Fruit fly (Drosophila melanogaster) whole organism, prepupa: ENCODE results near the gene eIF3a.

Experiments
- Blimp-1 ChIP-seq: fragments of 200-800 bp; sonication (Bioruptor generic); optimal IDR thresholded peaks from 3 replicates; lab custom pipeline; 2017; ENCODE audit warnings: missing biosample characterization, missing genetic modification characterization, mild to moderate bottlenecking, moderate library complexity, missing genetic modification reagents
- CG10631 ChIP-seq: fragments of 200-800 bp; sonication (Bioruptor generic); optimal IDR thresholded peaks from 2 replicates; lab custom pipeline; 2016; ENCODE audit warnings: missing biosample characterization, missing genetic modification characterization
- CG10669 ChIP-seq: fragments of 200-800 bp; sonication (Bioruptor generic); optimal IDR thresholded peaks from 3 replicates; lab custom pipeline; 2018; ENCODE audit warnings: missing biosample characterization, mild to moderate bottlenecking, missing genetic modification characterization, moderate library complexity
- CG11294 ChIP-seq: fragments of 200-800 bp; sonication (Bioruptor generic); IDR thresholded peaks from 2 replicates; pipeline ENCODE4 v1.3.6; 2022; ENCODE audit warnings: missing biosample characterization, missing genetic modification characterization
- CG11762 ChIP-seq: fragments of 200-800 bp; sonication (Bioruptor generic); optimal IDR thresholded peaks from 3 replicates; lab custom pipeline; 2016; ENCODE audit warnings: missing biosample characterization, missing genetic modification characterization; ENCODE audit not compliant: insufficient read depth
- CG11902 ChIP-seq: fragments of 200-800 bp; sonication (Bioruptor generic); optimal IDR thresholded peaks from 3 replicates; lab custom pipeline; 2016; ENCODE audit warnings: missing biosample characterization, missing genetic modification characterization
- CG15336 ChIP-seq: fragments of 200-800 bp; sonication (Bioruptor generic); IDR thresholded peaks from 2 replicates; pipeline ENCODE4 v1.3.6; 2022; ENCODE audit warnings: missing biosample characterization, missing genetic modification characterization
- CG1621 ChIP-seq: fragments of 200-800 bp; sonication (Bioruptor generic); optimal IDR thresholded peaks from 3 replicates; lab custom pipeline; 2018; ENCODE audit warnings: missing biosample characterization, mild to moderate bottlenecking, missing genetic modification characterization
- CG32006 ChIP-seq: fragments of 200-800 bp; sonication (Bioruptor generic); optimal IDR thresholded peaks from 3 replicates; lab custom pipeline; 2017; ENCODE audit warnings: missing biosample characterization, mild to moderate bottlenecking, missing genetic modification characterization
- CG34406 ChIP-seq: fragments of 200-800 bp; sonication (Bioruptor generic); optimal IDR thresholded peaks from 3 replicates; lab custom pipeline; 2016; ENCODE audit warnings: missing biosample characterization, missing genetic modification characterization
- CG3919 ChIP-seq: fragments of 200-800 bp; sonication (Bioruptor generic); optimal IDR thresholded peaks from 3 replicates; lab custom pipeline; 2016; ENCODE audit warnings: missing biosample characterization, missing genetic modification characterization
- CG4318 ChIP-seq: fragments of 200-800 bp; sonication (Bioruptor generic); optimal IDR thresholded peaks from 3 replicates; lab custom pipeline; 2017; ENCODE audit warnings: missing biosample characterization, mild to moderate bottlenecking, missing genetic modification characterization
- CG6163 ChIP-seq: fragments of 200-800 bp; sonication (Bioruptor generic); IDR thresholded peaks from 3 replicates; pipeline ENCODE4 v1.3.6; 2022; ENCODE audit warnings: missing biosample characterization, missing genetic modification characterization
- CG6792 ChIP-seq: fragments of 200-800 bp; sonication (Bioruptor generic); optimal IDR thresholded peaks from 3 replicates; lab custom pipeline; 2016; ENCODE audit warnings: missing biosample characterization, missing genetic modification characterization
- CG8119 ChIP-seq: fragments of 200-800 bp; sonication (Bioruptor generic); IDR thresholded peaks from 3 replicates; pipeline ENCODE4 v1.3.6; 2022; ENCODE audit warnings: missing biosample characterization, missing genetic modification characterization
- CG8319 ChIP-seq: fragments of 200-800 bp; sonication (Bioruptor generic); optimal IDR thresholded peaks from 3 replicates; lab custom pipeline; 2016; ENCODE audit warnings: missing biosample characterization, missing genetic modification characterization
- CG8632 ChIP-seq: fragments of 200-800 bp; sonication (Bioruptor generic); optimal IDR thresholded peaks from 3 replicates; lab custom pipeline; 2016; ENCODE audit warnings: missing biosample characterization, missing genetic modification characterization
- CG9139 ChIP-seq: fragments of 200-800 bp; sonication (Bioruptor generic); optimal IDR thresholded peaks from 3 replicates; lab custom pipeline; 2017; ENCODE audit warnings: missing biosample characterization, mild to moderate bottlenecking, missing genetic modification characterization
- Eip78C ChIP-seq: fragments of 200-800 bp; sonication (Bioruptor generic); peaks from one replicate; lab custom pipeline; 2016; ENCODE audit warnings: missing biosample characterization, missing genetic modification characterization
- Eip93F ChIP-seq: fragments of 200-800 bp; sonication (Bioruptor generic); optimal IDR thresholded peaks from 2 replicates; lab custom pipeline; 2016; ENCODE audit warnings: missing biosample characterization, mild to moderate bottlenecking, missing genetic modification characterization
- Ets96B ChIP-seq: fragments of 200-800 bp; optimal IDR thresholded peaks from 2 replicates; lab custom pipeline; 2019; ENCODE audit warnings: missing biosample characterization, mild to moderate bottlenecking, missing genetic modification characterization, moderate library complexity
- Gug ChIP-seq: fragments of 200-800 bp; sonication (Bioruptor generic); IDR thresholded peaks from 2 replicates; pipeline ENCODE4 v1.3.6; 2022; ENCODE audit warnings: missing biosample characterization, missing genetic modification characterization
- Hr39 ChIP-seq: fragments of 200-800 bp; sonication (Bioruptor generic); optimal IDR thresholded peaks from 2 replicates; lab custom pipeline; 2016; ENCODE audit warnings: missing biosample characterization, missing genetic modification characterization
- Hr4 ChIP-seq: fragments of 200-800 bp; sonication (Bioruptor generic); optimal IDR thresholded peaks from 3 replicates; lab custom pipeline; 2016; ENCODE audit warnings: missing biosample characterization, missing genetic modification characterization
- Lpt ChIP-seq: fragments of 200-800 bp; sonication (Bioruptor generic); optimal IDR thresholded peaks from 3 replicates; lab custom pipeline; 2016; ENCODE audit warnings: missing biosample characterization, missing genetic modification characterization
- Met ChIP-seq: fragments of 200-800 bp; sonication (Bioruptor generic); optimal IDR thresholded peaks from 3 replicates; lab custom pipeline; 2016; ENCODE audit warnings: missing biosample characterization, missing genetic modification characterization
- Smox ChIP-seq: fragments of 200-800 bp; sonication (Bioruptor generic); optimal IDR thresholded peaks from 3 replicates; lab custom pipeline; 2016; ENCODE audit warnings: missing biosample characterization, missing genetic modification characterization
- Sox102F ChIP-seq: fragments of 200-800 bp; sonication (Bioruptor generic); optimal IDR thresholded peaks from 2 replicates; lab custom pipeline; 2016; ENCODE audit warnings: missing biosample characterization, mild to moderate bottlenecking, missing genetic modification characterization
- Sox14 ChIP-seq: fragments of 200-800 bp; sonication (Bioruptor generic); optimal IDR thresholded peaks from 3 replicates; lab custom pipeline; 2016; ENCODE audit warnings: missing biosample characterization, missing genetic modification characterization
- achi ChIP-seq: fragments of 200-800 bp; sonication (Bioruptor generic); optimal IDR thresholded peaks from 3 replicates; lab custom pipeline; 2016; ENCODE audit warnings: missing biosample characterization, missing genetic modification characterization
- acj6 ChIP-seq: fragments of 200-800 bp; sonication (Bioruptor generic); optimal IDR thresholded peaks from 3 replicates; lab custom pipeline; 2016; ENCODE audit warnings: missing biosample characterization, missing genetic modification characterization
- cyc ChIP-seq: fragments of 200-800 bp; sonication (Bioruptor generic); optimal IDR thresholded peaks from 3 replicates; lab custom pipeline; 2016; ENCODE audit warnings: missing biosample characterization, missing genetic modification characterization
- dsx ChIP-seq: fragments of 200-800 bp; optimal IDR thresholded peaks from 3 replicates; lab custom pipeline; 2019; ENCODE audit warnings: missing biosample characterization, mild to moderate bottlenecking, missing genetic modification characterization, moderate library complexity; ENCODE audit not compliant: poor library complexity, severe bottlenecking
- pdm3 ChIP-seq: fragments of 200-800 bp; sonication (Bioruptor generic); optimal IDR thresholded peaks from 3 replicates; lab custom pipeline; 2016; ENCODE audit warnings: missing biosample characterization, missing genetic modification characterization
- spab ChIP-seq: fragments of 200-800 bp; sonication (Bioruptor generic); optimal IDR thresholded peaks from 2 replicates; lab custom pipeline; 2017; ENCODE audit warnings: missing biosample characterization, mild to moderate bottlenecking, missing genetic modification characterization, missing genetic modification reagents
- svp ChIP-seq: fragments of 200-800 bp; sonication (Bioruptor generic); peaks from one replicate; lab custom pipeline; 2016; ENCODE audit warnings: missing biosample characterization, missing genetic modification characterization
- topi ChIP-seq: fragments of 200-800 bp; sonication (Bioruptor generic); optimal IDR thresholded peaks from 3 replicates; lab custom pipeline; 2016; ENCODE audit warnings: missing biosample characterization, missing genetic modification characterization
- vri ChIP-seq: fragments of 200-800 bp; sonication (Bioruptor generic); optimal IDR thresholded peaks from 3 replicates; lab custom pipeline; 2016; ENCODE audit warnings: missing biosample characterization, mild to moderate bottlenecking, missing genetic modification characterization

eIF3a gene

dm6 chr3R:4478220-4479037 lies 44.7 kb upstream of the eIF3a start (continued):
- peak; percentile 82 for TF ChIP-seq CG8119 (GFP tag; lab: Robert Waterston, UW)
- peak; percentile 92 for TF ChIP-seq CG3919
- peak; percentile 68 for TF ChIP-seq Lpt (GFP tag; lab: Kevin White, UChicago)
- TF ChIP-seq CG34406 (GFP tag; lab: Kevin White, UChicago), result peak; percentile 85
- peak; percentile 87 for TF ChIP-seq Sox14 (GFP tag; lab: Kevin White, UChicago)
- peak; percentile 67 for TF ChIP-seq CG1621 (tag; lab: Kevin White, UChicago)
- peak; percentile 96 for TF ChIP-seq Eip78C (GFP tag; lab: Kevin White, UChicago)
- TF ChIP-seq svp (GFP tag; lab: Kevin White, UChicago), result peak; percentile 95
- TF ChIP-seq Ets96B (tag; lab: Kevin White, UChicago), result peak; percentile 73
- peak; percentile 90 for TF ChIP-seq topi
- TF ChIP-seq CG8319 (GFP tag; lab: Kevin White, UChicago), result peak; percentile 81
- TF ChIP-seq CG9139 (GFP tag; lab: Kevin White, UChicago), result peak; percentile 38
- TF ChIP-seq pdm3 (GFP tag; lab: Kevin White, UChicago), result peak; percentile 87
- peak; percentile 92 for TF ChIP-seq CG6163 (GFP tag; lab: Robert Waterston, UW)
- peak; percentile 91 for TF ChIP-seq Hr39 (GFP tag; lab: Kevin White, UChicago)
- TF ChIP-seq Gug (GFP tag; lab: Robert Waterston, UW), result peak; percentile 64
- TF ChIP-seq CG11902, result peak; percentile 76
- TF ChIP-seq CG11762 (GFP tag; lab: Kevin White, UChicago), result peak; percentile 73
- TF ChIP-seq Sox102F (GFP tag; lab: Kevin White, UChicago), result peak; percentile 94
- peak; percentile 89 for TF ChIP-seq achi (GFP tag; lab: Kevin White, UChicago)
- peak; percentile 78 for TF ChIP-seq CG15336 (GFP tag; lab: Robert Waterston, UW)
- peak; percentile 42 for TF ChIP-seq CG4318
- peak; percentile 43 for TF ChIP-seq dsx (GFP tag; lab: Kevin White, UChicago)
- TF ChIP-seq CG8632 (GFP tag; lab: Kevin White, UChicago), result peak; percentile 81
- peak; percentile 71 for TF ChIP-seq Eip93F (GFP tag; lab: Kevin White, UChicago)
- TF ChIP-seq Hr4, result peak; percentile 82
- peak; percentile 86 for TF ChIP-seq vri (GFP tag; lab: Kevin White, UChicago)
- peak; percentile 89 for TF ChIP-seq acj6 (GFP tag; lab: Kevin White, UChicago)
- peak; percentile 84 for TF ChIP-seq CG10669
- TF ChIP-seq CG6792, result peak; percentile 87
- peak; percentile 91 for TF ChIP-seq Smox
- peak; percentile 81 for TF ChIP-seq CG10631 (GFP tag; lab: Kevin White, UChicago)
- peak; percentile 56 for TF ChIP-seq spab
- TF ChIP-seq cyc (GFP tag; lab: Kevin White, UChicago), result peak; percentile 90
- peak; percentile 92 for TF ChIP-seq Met
- TF ChIP-seq, all 60 proteins: peak for 58

DNA sequence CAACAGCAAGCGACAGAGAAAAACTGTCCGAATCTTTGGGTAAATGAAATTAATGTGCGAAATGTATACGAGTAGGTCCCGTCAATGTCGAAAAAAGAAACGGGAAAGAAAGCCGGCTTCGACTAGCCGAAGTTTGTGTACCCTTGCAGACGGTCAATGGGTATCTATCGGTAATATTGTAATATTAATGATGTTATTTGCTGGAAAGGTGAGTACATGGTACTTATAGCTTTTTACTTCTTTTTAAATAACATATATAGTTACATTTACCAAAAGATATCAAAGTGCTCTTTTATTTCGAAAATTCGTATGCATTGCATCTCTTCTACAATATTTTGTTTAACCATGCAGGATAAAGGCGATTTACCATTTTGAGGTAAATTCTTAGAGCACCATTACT lies 42.3 kb upstream of the eIF3a start:
- TF ChIP-seq CG8119 (GFP tag; lab: Robert Waterston, UW) (no peak), Sox102F (GFP tag; lab: Kevin White, UChicago) (peak; percentile 13)
- TF ChIP-seq, all 60 proteins: peak for 1

- no peak for TF ChIP-seq CG32006 (GFP tag; lab: Kevin White, UChicago)
- TF ChIP-seq CG11294 (GFP tag; lab: Robert Waterston, UW), result no peak
- TF ChIP-seq vri (GFP tag; lab: Kevin White, UChicago), result no peak
- no peak for TF ChIP-seq CG10631 (GFP tag; lab: Kevin White, UChicago)
- TF ChIP-seq CG11902, result no peak
- no peak for TF ChIP-seq CG8319 (GFP tag; lab: Kevin White, UChicago)
- no peak for TF ChIP-seq Eip78C (GFP tag; lab: Kevin White, UChicago)
- peak; percentile 43 for TF ChIP-seq svp (GFP tag; lab: Kevin White, UChicago)
- TF ChIP-seq Blimp-1 (GFP tag; lab: Kevin White, UChicago), result peak; percentile 71
- TF ChIP-seq, all 60 proteins: peak for 2
Observed at dm6 chr3R:4475378-4475777, 41.7 kb upstream of the eIF3a start.
